Fruit fly (Drosophila melanogaster): ENCODE results near the gene Peritrophin-15b.

DNA sequence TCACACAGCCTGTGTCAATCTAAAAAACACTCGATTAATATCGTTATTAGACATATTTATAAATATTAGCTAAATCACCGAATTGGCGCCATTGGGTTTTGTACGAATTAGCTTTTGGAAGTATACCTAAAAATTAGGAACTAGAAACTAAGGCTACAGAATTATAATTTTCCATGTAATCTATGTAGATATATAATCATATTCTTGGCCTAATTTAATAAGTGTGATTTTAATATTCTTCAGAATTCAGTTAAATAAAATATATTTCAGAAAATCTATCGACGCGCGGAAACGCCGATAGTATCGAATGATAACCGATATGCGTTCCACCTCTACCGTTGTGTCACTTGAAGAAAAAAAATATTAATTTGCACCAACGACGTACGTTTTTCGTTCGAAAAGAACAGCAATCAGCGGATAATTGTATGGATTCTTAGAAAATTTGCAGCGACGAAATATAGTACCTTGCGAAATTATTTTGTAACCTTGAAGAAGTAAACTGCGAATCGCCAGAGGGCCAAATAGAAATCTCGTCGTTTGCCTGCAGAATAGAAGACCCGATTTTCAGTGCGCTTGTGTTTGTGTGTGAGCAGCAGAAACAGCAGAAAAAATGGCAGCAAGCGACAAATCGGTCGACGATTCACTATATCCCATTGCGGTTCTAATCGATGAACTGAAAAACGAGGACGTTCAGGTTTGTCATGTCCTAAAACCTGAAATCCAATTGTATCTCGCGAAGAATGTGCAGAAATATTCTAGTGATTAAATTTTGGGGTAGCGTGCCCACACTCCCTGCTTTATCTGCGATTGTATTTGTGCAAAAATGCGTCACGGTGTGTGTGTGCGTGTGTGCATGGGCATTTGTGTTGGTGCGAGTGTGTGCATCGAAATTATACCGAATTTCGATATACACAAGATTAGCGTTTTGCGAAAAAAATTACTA is 28.8 kb downstream of the Peritrophin-15b start, which contains the start of gene Pp2A-29B:
- TF ChIP-seq Crg-1 (GFP tag; optimal IDR thresholded peaks at IDR 0.05) (peak; percentile 72), Mnt (GFP tag; optimal IDR thresholded peaks at IDR 0.05) (peak; percentile 45), kay (GFP tag; ENCODE audit: borderline replicate concordance) (peak; percentile 66), CG33017 (tag; optimal IDR thresholded peaks at IDR 0.05) (peak; percentile 25), Hr96 (GFP tag; optimal IDR thresholded peaks at IDR 0.05) (peak; percentile 45), CG12768 (GFP tag; optimal IDR thresholded peaks at IDR 0.05) (no peak), CG7045 (GFP tag; optimal IDR thresholded peaks at IDR 0.05) (no peak), bab1 (GFP tag; optimal IDR thresholded peaks at IDR 0.05) (no peak), tj (GFP tag; optimal IDR thresholded peaks at IDR 0.05) (peak; percentile 34), CG7101 (tag; optimal IDR thresholded peaks at IDR 0.05) (peak; percentile 45), Clk (GFP tag; optimal IDR thresholded peaks at IDR 0.05) (no peak), CG5204 (GFP tag; optimal IDR thresholded peaks at IDR 0.05) (no peak)
